Worm (Caenorhabditis elegans) whole organism, mixed stage, embryonic: ENCODE measurements around the gene dpy-9.
A peak's percentile ranks its signal among the peaks of the same experiment; 100 is the strongest.

Experiments used
- blmp-1 ChIP-seq: fragments of 150-350 bp; optimal IDR thresholded peaks from 2 replicates; lab custom pipeline; 2014; ENCODE audit warnings: missing biosample characterization, missing genetic modification characterization
- ceh-43 ChIP-seq: fragments of 200-800 bp; sonication (Bioruptor generic); optimal IDR thresholded peaks from 2 replicates; lab custom pipeline; 2018; ENCODE audit warnings: mild to moderate bottlenecking, missing genetic modification characterization, moderate library complexity, missing compliant biosample characterization
- elt-1 ChIP-seq: sonication (generic microtip); optimal IDR thresholded peaks from 2 replicates; lab custom pipeline; 2017; ENCODE audit warnings: missing genetic modification characterization, mild to moderate bottlenecking, missing compliant biosample characterization, antibody characterized with exemption, moderate library complexity, borderline replicate concordance; ENCODE audit not compliant: insufficient read depth
- elt-3 ChIP-seq: fragments of 150-350 bp; optimal IDR thresholded peaks from 2 replicates; lab custom pipeline; 2014; ENCODE audit warnings: missing biosample characterization, missing genetic modification characterization
- lin-13 ChIP-seq: fragments of 150-350 bp; optimal IDR thresholded peaks from 2 replicates; lab custom pipeline; 2014; ENCODE audit warnings: missing biosample characterization, missing genetic modification characterization
- mab-5 ChIP-seq: fragments of 150-350 bp; optimal IDR thresholded peaks from 2 replicates; lab custom pipeline; 2014; ENCODE audit warnings: missing biosample characterization, missing genetic modification characterization
- nhr-2 ChIP-seq: fragments of 150-350 bp; optimal IDR thresholded peaks from 2 replicates; lab custom pipeline; 2014; ENCODE audit warnings: missing biosample characterization, missing genetic modification characterization
- nhr-237 ChIP-seq: fragments of 150-350 bp; optimal IDR thresholded peaks from 2 replicates; lab custom pipeline; 2014; ENCODE audit warnings: missing biosample characterization, missing genetic modification characterization
- nhr-28 ChIP-seq: fragments of 150-350 bp; optimal IDR thresholded peaks from 2 replicates; lab custom pipeline; 2014; ENCODE audit warnings: missing biosample characterization, missing genetic modification characterization
- pha-4 ChIP-seq: fragments of 150-350 bp; optimal IDR thresholded peaks from 2 replicates; lab custom pipeline; 2018; ENCODE audit warnings: missing biosample characterization, missing genetic modification reagents, missing genetic modification characterization
- ztf-11 ChIP-seq: fragments of 150-350 bp; optimal IDR thresholded peaks from 2 replicates; lab custom pipeline; 2014; ENCODE audit warnings: missing biosample characterization, missing genetic modification characterization

- TF ChIP-seq pha-4 (tag; lab: Kevin White, UChicago) = peak; percentile 78
- no peak for TF ChIP-seq ztf-11 (tag; lab: Kevin White, UChicago)
- TF ChIP-seq elt-3 (tag; lab: Kevin White, UChicago) = no peak
- peak; percentile 10 for TF ChIP-seq nhr-2 (tag; lab: Kevin White, UChicago)
- peak; percentile 83 for TF ChIP-seq nhr-237 (tag; lab: Kevin White, UChicago)
- peak; percentile 89 for TF ChIP-seq lin-13 (tag; lab: Kevin White, UChicago)
- no peak for TF ChIP-seq nhr-28 (tag; lab: Kevin White, UChicago)
- no peak for TF ChIP-seq mab-5 (tag; lab: Kevin White, UChicago)
- TF ChIP-seq blmp-1 (tag; lab: Kevin White, UChicago) = no peak
- TF ChIP-seq ceh-43 (GFP tag; lab: Kevin White, UChicago) = no peak
- TF ChIP-seq elt-1 (tag; lab: Kevin White, UChicago) = no peak
Measured at ce11 chrIV:255379-255857, 3.6 kb downstream of the dpy-9 start, which contains the start of gene rcat-1.
